Worm (Caenorhabditis elegans) whole organism, young adult: ENCODE data around the gene apy-1.

Experiments used
- B0019.2 ChIP-seq: fragments of 200-800 bp; sonication (Bioruptor generic); conservative IDR thresholded peaks from 2 replicates; pipeline ENCODE4 v1.3.6; 2022; ENCODE audit warnings: missing genetic modification reagents, missing genetic modification characterization, missing compliant biosample characterization
- D2030.7 ChIP-seq: fragments of 200-800 bp; sonication (Bioruptor generic); IDR thresholded peaks from 2 replicates; pipeline ENCODE4 v1.3.6; 2022; ENCODE audit warnings: missing genetic modification reagents, missing genetic modification characterization, missing compliant biosample characterization
- F37B4.10 ChIP-seq: fragments of 200-800 bp; sonication (Bioruptor generic); IDR thresholded peaks from 2 replicates; pipeline ENCODE4 v1.3.6; 2022; ENCODE audit warnings: missing genetic modification characterization, missing compliant biosample characterization
- F57C9.4 ChIP-seq: sonication (generic microtip); optimal IDR thresholded peaks from 2 replicates; lab custom pipeline; 2017; ENCODE audit warnings: mild to moderate bottlenecking, missing genetic modification characterization, missing compliant biosample characterization
- T07F8.4 ChIP-seq: sonication (generic microtip); optimal IDR thresholded peaks from 2 replicates; lab custom pipeline; 2016; ENCODE audit warnings: mild to moderate bottlenecking, missing genetic modification characterization, moderate library complexity, missing compliant biosample characterization
- Y56A3A.18 ChIP-seq: fragments of 200-800 bp; sonication (Bioruptor generic); IDR thresholded peaks from 2 replicates; pipeline ENCODE4 v1.3.6; 2022; ENCODE audit warnings: missing genetic modification reagents, missing genetic modification characterization, missing compliant biosample characterization
- ama-1 ChIP-seq, 3 experiments: fragments of 150-350 bp in 1 of 3; sonication (generic microtip) in 2 of 3; optimal IDR thresholded peaks; 2 replicates each; lab custom pipeline; 2014 to 2018; ENCODE audit warnings: missing biosample characterization in 2 of 3, missing genetic modification characterization in 2 of 3, missing genetic modification reagents in 2 of 3
- aptf-2 ChIP-seq: fragments of 200-800 bp; sonication (Bioruptor generic); conservative IDR thresholded peaks from 2 replicates; pipeline ENCODE4 v1.3.6; 2022; ENCODE audit warnings: missing genetic modification reagents, missing genetic modification characterization, missing compliant biosample characterization
- atf-7 ChIP-seq: sonication (generic microtip); optimal IDR thresholded peaks from 2 replicates; lab custom pipeline; 2017; ENCODE audit warnings: mild to moderate bottlenecking, missing genetic modification characterization, missing compliant biosample characterization
- attf-3 ChIP-seq: fragments of 200-800 bp; sonication (Bioruptor generic); conservative IDR thresholded peaks from 2 replicates; pipeline ENCODE4 v1.3.6; 2022; ENCODE audit warnings: missing genetic modification reagents, missing genetic modification characterization, missing compliant biosample characterization
- attf-6 ChIP-seq: fragments of 200-800 bp; sonication (Bioruptor generic); IDR thresholded peaks from 2 replicates; pipeline ENCODE4 v1.3.6; 2022; ENCODE audit warnings: missing genetic modification reagents, missing genetic modification characterization, missing compliant biosample characterization
- ceh-79 ChIP-seq: sonication (generic microtip); optimal IDR thresholded peaks from 2 replicates; lab custom pipeline; 2017; ENCODE audit warnings: mild to moderate bottlenecking, missing genetic modification characterization, missing compliant biosample characterization
- dpl-1 ChIP-seq: fragments of 150-350 bp; optimal IDR thresholded peaks from 2 replicates; lab custom pipeline; 2014; ENCODE audit warnings: missing biosample characterization, missing genetic modification reagents, missing genetic modification characterization
- egl-18 ChIP-seq: fragments of 200-800 bp; sonication (Bioruptor generic); IDR thresholded peaks from 2 replicates; pipeline ENCODE4 v1.3.6; 2022; ENCODE audit warnings: missing genetic modification reagents, missing genetic modification characterization, missing compliant biosample characterization
- ekl-4 ChIP-seq: fragments of 200-800 bp; sonication (Bioruptor generic); IDR thresholded peaks from 2 replicates; pipeline ENCODE4 v1.3.6; 2022; ENCODE audit warnings: missing genetic modification reagents, missing genetic modification characterization, missing compliant biosample characterization
- gei-17 ChIP-seq: fragments of 200-800 bp; sonication (Bioruptor generic); optimal IDR thresholded peaks from 2 replicates; lab custom pipeline; 2018; ENCODE audit warnings: mild to moderate bottlenecking, missing genetic modification characterization, missing compliant biosample characterization
- hlh-26 ChIP-seq: fragments of 200-800 bp; sonication (Bioruptor generic); conservative IDR thresholded peaks from 2 replicates; pipeline ENCODE4 v1.3.6; 2022; ENCODE audit warnings: missing genetic modification reagents, missing genetic modification characterization, missing compliant biosample characterization
- lin-26 ChIP-seq: fragments of 200-800 bp; sonication (Bioruptor generic); IDR thresholded peaks from 2 replicates; pipeline ENCODE4 v1.3.6; 2022; ENCODE audit warnings: missing genetic modification reagents, missing genetic modification characterization, missing compliant biosample characterization
- lin-40 ChIP-seq: sonication (generic microtip); optimal IDR thresholded peaks from 2 replicates; lab custom pipeline; 2016; ENCODE audit warnings: missing genetic modification characterization, mild to moderate bottlenecking, missing compliant biosample characterization, missing genotype, missing genetic modification reagents
- lir-1 ChIP-seq: fragments of 200-800 bp; sonication (Bioruptor generic); conservative IDR thresholded peaks from 2 replicates; pipeline ENCODE4 v1.3.6; 2022; ENCODE audit warnings: missing genetic modification reagents, missing genetic modification characterization, missing compliant biosample characterization
- lsl-1 ChIP-seq: fragments of 200-800 bp; sonication (Bioruptor generic); optimal IDR thresholded peaks from 2 replicates; lab custom pipeline; 2018; ENCODE audit warnings: mild to moderate bottlenecking, missing genetic modification characterization, moderate library complexity, missing compliant biosample characterization
- madf-3 ChIP-seq: fragments of 200-800 bp; sonication (Bioruptor generic); IDR thresholded peaks from 2 replicates; pipeline ENCODE4 v1.3.6; 2022; ENCODE audit warnings: missing genetic modification reagents, missing genetic modification characterization, missing compliant biosample characterization
- madf-6 ChIP-seq: fragments of 200-800 bp; sonication (Bioruptor generic); IDR thresholded peaks from 2 replicates; pipeline ENCODE4 v1.3.6; 2022; ENCODE audit warnings: missing genetic modification reagents, missing genetic modification characterization, missing compliant biosample characterization
- madf-8 ChIP-seq: fragments of 200-800 bp; sonication (Bioruptor generic); conservative IDR thresholded peaks from 2 replicates; pipeline ENCODE4 v1.3.6; 2022; ENCODE audit warnings: missing genetic modification reagents, missing genetic modification characterization, missing compliant biosample characterization
- repo-1 ChIP-seq: sonication (generic microtip); optimal IDR thresholded peaks from 2 replicates; lab custom pipeline; 2017; ENCODE audit warnings: mild to moderate bottlenecking, missing genetic modification characterization, missing compliant biosample characterization
- snpc-1.3 ChIP-seq: sonication (generic microtip); optimal IDR thresholded peaks from 2 replicates; lab custom pipeline; 2017; ENCODE audit warnings: missing genetic modification characterization, mild to moderate bottlenecking, missing compliant biosample characterization, antibody characterized with exemption, moderate library complexity, missing genotype, missing genetic modification reagents; ENCODE audit not compliant: insufficient read depth
- zfh-2 ChIP-seq: fragments of 200-800 bp; sonication (Bioruptor generic); conservative IDR thresholded peaks from 2 replicates; pipeline ENCODE4 v1.3.6; 2022; ENCODE audit warnings: missing genetic modification reagents, missing genetic modification characterization, missing compliant biosample characterization
- ztf-22 ChIP-seq: fragments of 200-800 bp; sonication (Bioruptor generic); optimal IDR thresholded peaks from 2 replicates; lab custom pipeline; 2018; ENCODE audit warnings: mild to moderate bottlenecking, missing genetic modification characterization, moderate library complexity, missing compliant biosample characterization
- ztf-26 ChIP-seq: sonication (generic microtip); optimal IDR thresholded peaks from 2 replicates; lab custom pipeline; 2017; ENCODE audit warnings: missing genetic modification characterization, missing compliant biosample characterization
- ztf-6 ChIP-seq: fragments of 200-800 bp; sonication (Bioruptor generic); IDR thresholded peaks from 2 replicates; pipeline ENCODE4 v1.3.6; 2022; ENCODE audit warnings: missing genetic modification reagents, missing genetic modification characterization, missing compliant biosample characterization

Gene apy-1

ce11 chrX:7590756-7591155, 21.2 kb upstream of the apy-1 start (continued):
- TF ChIP-seq snpc-1.3: no peak
- no peak for TF ChIP-seq F57C9.4 (tag; lab: Kevin White, UChicago)

ce11 chrX:7587741-7588235, 18.3 kb upstream of the apy-1 start:
- TF ChIP-seq D2030.7 (no peak), ekl-4 (GFP tag; lab: Robert Waterston, UW) (no peak), lsl-1 (GFP tag; lab: Kevin White, UChicago) (no peak), T07F8.4 (no peak), ztf-22 (no peak), snpc-1.3 (no peak), ceh-79 (tag; lab: Kevin White, UChicago) (no peak), repo-1 (no peak), attf-6 (GFP tag; lab: Robert Waterston, UW) (no peak), aptf-2 (GFP tag; lab: Robert Waterston, UW) (no peak), ama-1 (optimal IDR thresholded peaks at IDR 0.05; lab: Kevin White, UChicago) (no peak), ama-1 (GFP tag; optimal IDR thresholded peaks at IDR 0.05; lab: Kevin White, UChicago) (no peak), dpl-1 (no peak), lir-1 (GFP tag; lab: Robert Waterston, UW) (no peak)
- TF ChIP-seq, all 124 proteins: peak for 0

ce11 chrX:7586588-7586987, 17.1 kb upstream of the apy-1 start:
- TF ChIP-seq egl-18 (GFP tag; lab: Robert Waterston, UW): no peak
- no peak for TF ChIP-seq atf-7 (tag; lab: Kevin White, UChicago)
- no peak for TF ChIP-seq attf-3 (GFP tag; lab: Robert Waterston, UW)
- peak; percentile 5 for TF ChIP-seq ztf-26 (tag; lab: Kevin White, UChicago)
- peak; percentile 52; the same call in 1 of the 2 replicates for TF ChIP-seq zfh-2 (GFP tag; lab: Robert Waterston, UW)
- no peak for TF ChIP-seq snpc-1.3
- TF ChIP-seq Y56A3A.18 (GFP tag; lab: Robert Waterston, UW): no peak
- no peak for TF ChIP-seq F37B4.10 (GFP tag; lab: Robert Waterston, UW)
- no peak for TF ChIP-seq F57C9.4 (tag; lab: Kevin White, UChicago)
- TF ChIP-seq, all 124 proteins: peak for 2

ce11 chrX:7585610-7586259, 16.2 kb upstream of the apy-1 start, which contains the start of gene adt-2:
adt-2 (plus strand) TSS chrX:7586209.
- TF ChIP-seq gei-17 (no peak), egl-18 (GFP tag; lab: Robert Waterston, UW) (no peak), ztf-26 (tag; lab: Kevin White, UChicago) (peak; percentile 24), madf-3 (no peak), lin-26 (0 out of 2 replicates have a peak, but pooled peaks have one; percentile 23), lin-40 (tag; lab: Kevin White, UChicago) (peak; percentile 11)
- TF ChIP-seq, all 124 proteins: peak for 3

- no peak for TF ChIP-seq hlh-26
- TF ChIP-seq ztf-6 (GFP tag; lab: Robert Waterston, UW): no peak
- TF ChIP-seq madf-8: no peak
- TF ChIP-seq B0019.2: no peak
- no peak for TF ChIP-seq madf-6 (GFP tag; lab: Robert Waterston, UW)
These were observed 14.4 kb upstream of the apy-1 start for ce11 chrX:7583930-7584329.
